Fruit fly (Drosophila melanogaster) whole organism, prepupa: ENCODE results near the gene Polr3E.

Experiments used
- CG10631 ChIP-seq: fragments of 200-800 bp; sonication (Bioruptor generic); optimal IDR thresholded peaks from 2 replicates; lab custom pipeline; 2016; ENCODE audit warnings: missing biosample characterization, missing genetic modification characterization
- CG11294 ChIP-seq: fragments of 200-800 bp; sonication (Bioruptor generic); IDR thresholded peaks from 2 replicates; pipeline ENCODE4 v1.3.6; 2022; ENCODE audit warnings: missing biosample characterization, missing genetic modification characterization
- CG11762 ChIP-seq: fragments of 200-800 bp; sonication (Bioruptor generic); optimal IDR thresholded peaks from 3 replicates; lab custom pipeline; 2016; ENCODE audit warnings: missing biosample characterization, missing genetic modification characterization; ENCODE audit not compliant: insufficient read depth
- CG11902 ChIP-seq: fragments of 200-800 bp; sonication (Bioruptor generic); optimal IDR thresholded peaks from 3 replicates; lab custom pipeline; 2016; ENCODE audit warnings: missing biosample characterization, missing genetic modification characterization
- CG15336 ChIP-seq: fragments of 200-800 bp; sonication (Bioruptor generic); IDR thresholded peaks from 2 replicates; pipeline ENCODE4 v1.3.6; 2022; ENCODE audit warnings: missing biosample characterization, missing genetic modification characterization
- CG1621 ChIP-seq: fragments of 200-800 bp; sonication (Bioruptor generic); optimal IDR thresholded peaks from 3 replicates; lab custom pipeline; 2018; ENCODE audit warnings: missing biosample characterization, mild to moderate bottlenecking, missing genetic modification characterization
- CG3032 ChIP-seq: fragments of 200-800 bp; optimal IDR thresholded peaks from 2 replicates; lab custom pipeline; 2019; ENCODE audit warnings: missing biosample characterization, mild to moderate bottlenecking, missing genetic modification characterization, moderate library complexity
- CG31627 ChIP-seq: fragments of 200-800 bp; sonication (Bioruptor generic); optimal IDR thresholded peaks from 3 replicates; lab custom pipeline; 2016; ENCODE audit warnings: missing biosample characterization, missing genetic modification characterization
- CG34406 ChIP-seq: fragments of 200-800 bp; sonication (Bioruptor generic); optimal IDR thresholded peaks from 3 replicates; lab custom pipeline; 2016; ENCODE audit warnings: missing biosample characterization, missing genetic modification characterization
- CG6163 ChIP-seq: fragments of 200-800 bp; sonication (Bioruptor generic); IDR thresholded peaks from 3 replicates; pipeline ENCODE4 v1.3.6; 2022; ENCODE audit warnings: missing biosample characterization, missing genetic modification characterization
- CG6808 ChIP-seq: fragments of 200-800 bp; sonication (Bioruptor generic); optimal IDR thresholded peaks from 3 replicates; lab custom pipeline; 2017; ENCODE audit warnings: missing biosample characterization, missing genetic modification characterization, mild to moderate bottlenecking, moderate library complexity, missing genetic modification reagents
- CG6854 ChIP-seq: fragments of 200-800 bp; sonication (Bioruptor generic); optimal IDR thresholded peaks from 2 replicates; lab custom pipeline; 2017; ENCODE audit warnings: missing biosample characterization, mild to moderate bottlenecking, missing genetic modification characterization
- Eip75B ChIP-seq: fragments of 200-800 bp; sonication (Bioruptor generic); optimal IDR thresholded peaks from 3 replicates; lab custom pipeline; 2016; ENCODE audit warnings: missing biosample characterization, missing genetic modification characterization
- Eip78C ChIP-seq: fragments of 200-800 bp; sonication (Bioruptor generic); peaks from one replicate; lab custom pipeline; 2016; ENCODE audit warnings: missing biosample characterization, missing genetic modification characterization
- Eip93F ChIP-seq: fragments of 200-800 bp; sonication (Bioruptor generic); optimal IDR thresholded peaks from 2 replicates; lab custom pipeline; 2016; ENCODE audit warnings: missing biosample characterization, mild to moderate bottlenecking, missing genetic modification characterization
- Ets21C ChIP-seq: fragments of 200-800 bp; sonication (Bioruptor generic); optimal IDR thresholded peaks from 3 replicates; lab custom pipeline; 2016; ENCODE audit warnings: missing biosample characterization, missing genetic modification characterization
- Hr38 ChIP-seq: sonication (Bioruptor generic); optimal IDR thresholded peaks from 2 replicates; lab custom pipeline; 2016; ENCODE audit warnings: missing biosample characterization, missing genetic modification characterization
- Hr39 ChIP-seq: fragments of 200-800 bp; sonication (Bioruptor generic); optimal IDR thresholded peaks from 2 replicates; lab custom pipeline; 2016; ENCODE audit warnings: missing biosample characterization, missing genetic modification characterization
- Hr4 ChIP-seq: fragments of 200-800 bp; sonication (Bioruptor generic); optimal IDR thresholded peaks from 3 replicates; lab custom pipeline; 2016; ENCODE audit warnings: missing biosample characterization, missing genetic modification characterization
- Lpt ChIP-seq: fragments of 200-800 bp; sonication (Bioruptor generic); optimal IDR thresholded peaks from 3 replicates; lab custom pipeline; 2016; ENCODE audit warnings: missing biosample characterization, missing genetic modification characterization
- Met ChIP-seq: fragments of 200-800 bp; sonication (Bioruptor generic); optimal IDR thresholded peaks from 3 replicates; lab custom pipeline; 2016; ENCODE audit warnings: missing biosample characterization, missing genetic modification characterization
- OdsH ChIP-seq: fragments of 200-800 bp; sonication (Bioruptor generic); optimal IDR thresholded peaks from 3 replicates; lab custom pipeline; 2016; ENCODE audit warnings: missing biosample characterization, missing genetic modification characterization
- Smox ChIP-seq: fragments of 200-800 bp; sonication (Bioruptor generic); optimal IDR thresholded peaks from 3 replicates; lab custom pipeline; 2016; ENCODE audit warnings: missing biosample characterization, missing genetic modification characterization
- Sox102F ChIP-seq: fragments of 200-800 bp; sonication (Bioruptor generic); optimal IDR thresholded peaks from 2 replicates; lab custom pipeline; 2016; ENCODE audit warnings: missing biosample characterization, mild to moderate bottlenecking, missing genetic modification characterization
- Sox15 ChIP-seq: fragments of 200-800 bp; sonication (Bioruptor generic); optimal IDR thresholded peaks from 3 replicates; lab custom pipeline; 2016; ENCODE audit warnings: missing biosample characterization, missing genetic modification characterization
- achi ChIP-seq: fragments of 200-800 bp; sonication (Bioruptor generic); optimal IDR thresholded peaks from 3 replicates; lab custom pipeline; 2016; ENCODE audit warnings: missing biosample characterization, missing genetic modification characterization
- acj6 ChIP-seq: fragments of 200-800 bp; sonication (Bioruptor generic); optimal IDR thresholded peaks from 3 replicates; lab custom pipeline; 2016; ENCODE audit warnings: missing biosample characterization, missing genetic modification characterization
- cyc ChIP-seq: fragments of 200-800 bp; sonication (Bioruptor generic); optimal IDR thresholded peaks from 3 replicates; lab custom pipeline; 2016; ENCODE audit warnings: missing biosample characterization, missing genetic modification characterization
- dac ChIP-seq: fragments of 200-800 bp; sonication (Bioruptor generic); optimal IDR thresholded peaks from 2 replicates; lab custom pipeline; 2017; ENCODE audit warnings: missing biosample characterization, mild to moderate bottlenecking, missing genetic modification characterization
- dsx ChIP-seq: fragments of 200-800 bp; optimal IDR thresholded peaks from 3 replicates; lab custom pipeline; 2019; ENCODE audit warnings: missing biosample characterization, mild to moderate bottlenecking, missing genetic modification characterization, moderate library complexity; ENCODE audit not compliant: poor library complexity, severe bottlenecking
- eg ChIP-seq: fragments of 200-800 bp; sonication (Bioruptor generic); IDR thresholded peaks from 3 replicates; pipeline ENCODE4 v1.3.6; 2022; ENCODE audit warnings: missing biosample characterization, missing genetic modification characterization
- fd85E ChIP-seq: fragments of 200-800 bp; sonication (Bioruptor generic); optimal IDR thresholded peaks from 3 replicates; lab custom pipeline; 2016; ENCODE audit warnings: missing biosample characterization, missing genetic modification characterization
- fkh ChIP-seq: fragments of 200-800 bp; sonication (Bioruptor generic); optimal IDR thresholded peaks from 3 replicates; lab custom pipeline; 2017; ENCODE audit warnings: missing biosample characterization, mild to moderate bottlenecking, missing genetic modification characterization, moderate library complexity
- lz ChIP-seq: fragments of 200-800 bp; sonication (Bioruptor generic); optimal IDR thresholded peaks from 3 replicates; lab custom pipeline; 2016; ENCODE audit warnings: missing biosample characterization, missing genetic modification characterization
- pdm3 ChIP-seq: fragments of 200-800 bp; sonication (Bioruptor generic); optimal IDR thresholded peaks from 3 replicates; lab custom pipeline; 2016; ENCODE audit warnings: missing biosample characterization, missing genetic modification characterization
- salr ChIP-seq, 2 experiments: fragments of 200-800 bp; sonication (Bioruptor generic); optimal IDR thresholded peaks; 3 replicates each; lab custom pipeline; 2016 to 2018; ENCODE audit warnings: missing biosample characterization in 2 of 2, missing genetic modification characterization in 2 of 2, mild to moderate bottlenecking in 1 of 2
- ss ChIP-seq, 2 experiments: fragments of 200-800 bp; sonication (Bioruptor generic); optimal IDR thresholded peaks; 2 replicates in 1 of 2; 3 replicates in 1 of 2; lab custom pipeline; 2017 to 2018; ENCODE audit warnings: mild to moderate bottlenecking in 2 of 2, missing biosample characterization in 2 of 2, missing genetic modification characterization in 2 of 2, moderate library complexity in 1 of 2
- svp ChIP-seq: fragments of 200-800 bp; sonication (Bioruptor generic); peaks from one replicate; lab custom pipeline; 2016; ENCODE audit warnings: missing biosample characterization, missing genetic modification characterization
- topi ChIP-seq: fragments of 200-800 bp; sonication (Bioruptor generic); optimal IDR thresholded peaks from 3 replicates; lab custom pipeline; 2016; ENCODE audit warnings: missing biosample characterization, missing genetic modification characterization

The Polr3E gene

dm6 chr3L:21041952-21042933 lies 10.6 kb downstream of the Polr3E start (continued):
- peak; percentile 31 for TF ChIP-seq Eip75B
- no peak for TF ChIP-seq CG6854 (GFP tag; lab: Kevin White, UChicago)
- TF ChIP-seq ss (GFP tag; optimal IDR thresholded peaks at IDR 0.05; lab: Kevin White, UChicago) = peak; percentile 23 to 26
- peak; percentile 35 for TF ChIP-seq CG11902
- peak; percentile 51 for TF ChIP-seq pdm3 (GFP tag; lab: Kevin White, UChicago)
- TF ChIP-seq fd85E (GFP tag; lab: Kevin White, UChicago) = no peak
- peak; percentile 60 for TF ChIP-seq dsx (GFP tag; lab: Kevin White, UChicago)
- peak; percentile 56 for TF ChIP-seq OdsH (GFP tag; lab: Kevin White, UChicago)
- peak; percentile 63 for TF ChIP-seq CG3032 (tag; lab: Kevin White, UChicago)
- TF ChIP-seq svp (GFP tag; lab: Kevin White, UChicago) = peak; percentile 72
- peak; percentile 54 for TF ChIP-seq CG6808
- TF ChIP-seq Smox (GFP tag; lab: Kevin White, UChicago) = peak; percentile 7
- TF ChIP-seq Ets21C (GFP tag; lab: Kevin White, UChicago) = peak; percentile 9
- TF ChIP-seq CG31627 (GFP tag; lab: Kevin White, UChicago) = peak; percentile 34
- no peak for TF ChIP-seq fkh (GFP tag; lab: Kevin White, UChicago)
- TF ChIP-seq acj6 = peak; percentile 40
- TF ChIP-seq Eip78C = peak; percentile 90
- TF ChIP-seq lz = peak; percentile 50
- peak; percentile 60 for TF ChIP-seq CG6163
- TF ChIP-seq CG11294 (GFP tag; lab: Robert Waterston, UW) = no peak; the same call in none of the 2 replicates
- TF ChIP-seq CG34406 (GFP tag; lab: Kevin White, UChicago) = peak; percentile 46
- peak; percentile 81 for TF ChIP-seq CG15336 (GFP tag; lab: Robert Waterston, UW)
- TF ChIP-seq Lpt (GFP tag; lab: Kevin White, UChicago) = peak; percentile 28
- TF ChIP-seq eg (GFP tag; lab: Robert Waterston, UW) = peak; percentile 74
- TF ChIP-seq Sox15 = peak; percentile 43
- peak; percentile 46 for TF ChIP-seq achi
- TF ChIP-seq CG11762 = peak; percentile 48
- TF ChIP-seq Sox102F (GFP tag; lab: Kevin White, UChicago) = no peak
- TF ChIP-seq CG1621 (tag; lab: Kevin White, UChicago) = peak; percentile 28
- peak; percentile 50 for TF ChIP-seq topi
- peak; percentile 56 for TF ChIP-seq dac
- peak; percentile 78 for TF ChIP-seq Hr4 (GFP tag; lab: Kevin White, UChicago)
- peak in 1 of 2 experiments; percentile 35 for TF ChIP-seq salr (GFP tag; optimal IDR thresholded peaks at IDR 0.05; lab: Kevin White, UChicago)

DNA sequence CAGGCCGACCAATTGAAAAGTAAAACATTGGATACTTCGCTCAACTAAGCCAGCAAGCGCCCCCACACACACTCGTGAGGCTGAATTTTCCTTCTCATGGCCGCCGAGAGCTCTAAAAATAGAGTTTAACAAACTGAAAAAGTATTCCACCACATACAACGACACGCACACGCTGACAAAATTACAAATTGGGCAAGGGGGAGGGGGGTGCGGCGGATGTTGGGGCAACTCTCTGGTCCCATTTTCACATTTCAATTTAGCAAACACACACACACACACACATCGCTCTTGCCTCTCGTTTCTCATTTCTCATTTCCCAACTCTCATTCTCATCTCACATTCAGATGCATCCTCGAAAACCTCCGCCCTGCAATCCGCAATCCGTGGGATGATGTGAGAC lies 11.8 kb downstream of the Polr3E start:
- TF ChIP-seq topi (no peak), CG10631 (GFP tag; lab: Kevin White, UChicago) (no peak), salr (GFP tag; optimal IDR thresholded peaks at IDR 0.05; lab: Kevin White, UChicago) (no peak), Met (no peak), cyc (GFP tag; lab: Kevin White, UChicago) (no peak), Hr38 (GFP tag; lab: Kevin White, UChicago) (no peak), Hr39 (GFP tag; lab: Kevin White, UChicago) (no peak), Eip93F (GFP tag; lab: Kevin White, UChicago) (no peak), lz (no peak), CG31627 (GFP tag; lab: Kevin White, UChicago) (no peak)
